Worm (Caenorhabditis elegans): ENCODE measurements around the gene C35C5.9.

Gene C35C5.9

DNA sequence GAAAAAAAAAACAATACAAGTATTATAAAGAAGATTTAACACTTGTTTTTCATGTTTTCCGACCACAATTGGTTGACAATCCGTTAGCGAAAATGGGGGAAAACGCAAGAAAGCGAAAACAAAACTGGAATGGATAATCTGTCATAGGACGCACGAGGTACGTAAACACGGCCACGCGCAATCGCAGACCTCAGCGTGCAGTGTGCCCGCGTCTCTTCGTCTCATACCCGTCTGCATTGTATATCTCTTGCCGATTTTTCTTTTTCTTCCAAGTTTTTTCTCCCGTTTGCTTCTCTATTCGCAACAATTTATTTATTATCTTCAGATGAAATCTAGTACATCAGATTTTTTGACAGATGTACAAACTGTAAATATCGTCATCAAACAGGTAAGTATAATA, 27.3 kb downstream of the C35C5.9 start, which contains the start of gene trpp-9:
Gene trpp-9 (plus strand): TSS at position 261 of the 400 bp plus-strand sequence.
- peak; percentile 76 for TF ChIP-seq unc-55 (GFP tag; optimal IDR thresholded peaks at IDR 0.05)
- TF ChIP-seq unc-62 (GFP tag; optimal IDR thresholded peaks at IDR 0.05), result no peak
- TF ChIP-seq F13H6.1 (tag; optimal IDR thresholded peaks at IDR 0.05), result peak; percentile 47
- TF ChIP-seq sma-9 (GFP tag; optimal IDR thresholded peaks at IDR 0.05), result peak; percentile 61
- TF ChIP-seq sma-9 (tag; optimal IDR thresholded peaks at IDR 0.05), result no peak
- no peak for TF ChIP-seq ceh-16 (tag; optimal IDR thresholded peaks at IDR 0.05)
- peak; percentile 42 to 66 for TF ChIP-seq mdl-1 (tag; optimal IDR thresholded peaks at IDR 0.05)
- peak; percentile 68 for TF ChIP-seq nhr-21 (tag; optimal IDR thresholded peaks at IDR 0.05)
- peak; percentile 42 for TF ChIP-seq fos-1 (tag; optimal IDR thresholded peaks at IDR 0.05)
- peak; percentile 58 for TF ChIP-seq lin-11 (tag; optimal IDR thresholded peaks at IDR 0.05)
- peak; percentile 52 for TF ChIP-seq nhr-129 (tag; optimal IDR thresholded peaks at IDR 0.05)
- TF ChIP-seq blmp-1 (tag; optimal IDR thresholded peaks at IDR 0.05; ENCODE audit: insufficient read depth), result peak; percentile 92
- TF ChIP-seq crh-2 (tag; optimal IDR thresholded peaks at IDR 0.05), result peak; percentile 50
- no peak for TF ChIP-seq nhr-6 (tag; optimal IDR thresholded peaks at IDR 0.05)
- TF ChIP-seq lsy-2 (tag; optimal IDR thresholded peaks at IDR 0.05), result peak; percentile 2 to 61
- TF ChIP-seq sma-3 (GFP tag; optimal IDR thresholded peaks at IDR 0.05), result peak; percentile 33
- peak; percentile 61 for TF ChIP-seq C34F6.9 (tag; optimal IDR thresholded peaks at IDR 0.05)
- no peak for TF ChIP-seq R02D3.7 (tag; optimal IDR thresholded peaks at IDR 0.05)
- no peak for TF ChIP-seq egl-27 (tag; optimal IDR thresholded peaks at IDR 0.05)
- TF ChIP-seq sem-4 (tag; optimal IDR thresholded peaks at IDR 0.05), result peak; percentile 64
- peak; percentile 9 for TF ChIP-seq mab-5 (tag; optimal IDR thresholded peaks at IDR 0.05)

DNA sequence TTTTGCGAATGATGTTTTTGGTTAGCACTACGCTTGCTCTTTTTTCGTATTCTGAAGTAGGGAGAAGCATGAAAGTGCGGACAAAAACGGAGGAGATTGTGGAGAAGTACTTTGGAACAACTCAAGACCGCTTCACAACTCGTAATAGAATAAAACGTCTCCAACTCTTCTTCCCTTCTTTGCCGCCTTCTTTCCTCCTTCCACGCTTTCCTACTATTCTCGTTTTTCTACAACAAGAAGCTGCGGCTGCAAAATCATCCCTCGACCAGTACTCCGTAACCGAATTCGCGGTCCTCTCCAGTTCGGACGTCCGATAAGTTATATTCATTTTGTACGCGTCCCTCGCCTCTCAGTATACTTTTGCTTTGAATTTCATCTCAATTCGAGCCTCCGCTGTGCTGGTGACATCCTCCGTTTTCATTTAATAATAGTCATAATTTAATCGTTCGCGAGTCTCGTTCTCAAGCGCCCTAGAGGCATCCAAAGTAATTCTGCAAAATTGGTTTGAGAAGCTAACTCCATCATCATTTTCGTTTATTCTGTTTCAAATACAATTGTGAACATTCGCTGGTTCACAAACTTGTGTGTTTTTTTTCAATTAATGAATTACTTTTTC, 33.5 kb downstream of the C35C5.9 start:
- TF ChIP-seq Y55F3AM.14 (GFP tag; optimal IDR thresholded peaks at IDR 0.05) (no peak), elt-1 (tag; optimal IDR thresholded peaks at IDR 0.05) (no peak), unc-62 (GFP tag; optimal IDR thresholded peaks at IDR 0.05) (no peak), F13H6.1 (tag; optimal IDR thresholded peaks at IDR 0.05) (peak; percentile 28)

DNA sequence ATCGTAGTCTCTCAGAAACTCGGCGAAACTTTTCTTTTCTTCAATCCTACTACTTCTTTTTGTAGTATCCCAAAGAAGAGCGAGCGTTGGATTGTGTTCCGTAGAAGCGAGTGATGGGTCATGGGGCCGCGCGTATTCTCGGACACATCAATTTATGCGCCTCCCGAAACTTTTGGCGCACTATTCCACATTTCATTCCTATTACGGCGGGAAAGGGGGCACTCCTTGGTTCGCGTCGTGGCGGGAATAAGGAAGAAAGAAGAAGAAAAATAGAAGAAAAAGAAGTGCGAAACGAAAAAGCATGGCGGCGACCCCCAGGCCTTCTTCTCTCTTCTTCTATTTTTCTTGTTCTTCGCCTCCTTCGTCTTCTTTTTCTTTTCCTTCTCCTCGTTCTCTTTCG, 35.3 kb downstream of the C35C5.9 start:
- TF ChIP-seq F13H6.1 (tag; optimal IDR thresholded peaks at IDR 0.05) (peak; percentile 15), sma-3 (GFP tag; optimal IDR thresholded peaks at IDR 0.05) (no peak), lsy-2 (tag; optimal IDR thresholded peaks at IDR 0.05) (peak in 1 of 2 experiments; percentile 11), mdl-1 (tag; optimal IDR thresholded peaks at IDR 0.05) (peak in 1 of 2 experiments; percentile 9), zag-1 (tag; optimal IDR thresholded peaks at IDR 0.05) (peak; percentile 52), unc-55 (GFP tag; optimal IDR thresholded peaks at IDR 0.05) (peak; percentile 28)

DNA sequence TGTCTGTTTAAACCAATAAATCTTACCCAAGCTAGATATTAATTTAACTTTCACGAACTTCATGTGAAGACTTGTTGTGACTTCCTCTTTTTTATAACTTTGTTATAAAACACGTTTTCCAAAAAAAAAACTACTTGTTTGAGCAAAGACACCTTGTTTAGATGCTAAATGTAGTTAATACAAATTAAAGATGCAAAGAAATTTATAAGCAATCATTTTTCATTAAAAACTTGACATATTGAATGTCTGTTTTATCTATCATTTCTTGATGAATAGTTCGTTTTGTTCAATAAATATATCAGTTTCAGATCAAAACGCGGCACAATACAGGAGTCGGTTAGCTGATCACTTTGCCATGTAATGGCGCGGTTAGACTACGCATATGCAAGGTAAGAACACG, 35.8 kb downstream of the C35C5.9 start, which contains the start of gene frm-3:
Gene frm-3 (plus strand): TSS at position 301 of the 400 bp plus-strand sequence.
- TF ChIP-seq nhr-12 (tag; optimal IDR thresholded peaks at IDR 0.05) (no peak), skn-1 (tag; optimal IDR thresholded peaks at IDR 0.05) (no peak), Y55F3AM.14 (GFP tag; optimal IDR thresholded peaks at IDR 0.05) (no peak), nhr-10 (tag; optimal IDR thresholded peaks at IDR 0.05) (no peak), sma-9 (GFP tag; optimal IDR thresholded peaks at IDR 0.05) (no peak), sma-9 (tag; optimal IDR thresholded peaks at IDR 0.05) (no peak), ceh-82 (tag; optimal IDR thresholded peaks at IDR 0.05) (no peak)

DNA sequence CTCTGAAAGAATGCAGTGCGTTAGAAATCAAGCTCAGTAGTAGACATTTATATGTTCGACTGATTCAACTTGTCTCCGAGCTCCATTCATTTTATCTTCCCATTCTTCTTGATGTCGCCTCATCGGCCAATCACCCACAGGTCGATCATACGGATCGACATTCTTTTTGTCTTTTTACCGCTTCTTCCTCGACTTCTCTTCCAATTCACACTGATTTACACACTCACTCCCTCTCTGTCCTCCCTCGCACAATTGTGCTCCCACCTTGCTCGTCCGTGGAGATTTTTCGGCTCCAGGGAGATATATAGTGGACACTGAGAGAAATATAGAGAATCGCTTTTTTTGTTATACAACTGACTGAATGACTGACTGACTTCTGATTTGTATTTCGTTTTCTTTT, 37.8 kb downstream of the C35C5.9 start:
- TF ChIP-seq sma-3 (GFP tag; optimal IDR thresholded peaks at IDR 0.05) (no peak), unc-39 (tag; optimal IDR thresholded peaks at IDR 0.05) (no peak), elt-3 (tag; optimal IDR thresholded peaks at IDR 0.05) (no peak), peb-1 (tag; optimal IDR thresholded peaks at IDR 0.05) (no peak), nhr-129 (tag; optimal IDR thresholded peaks at IDR 0.05) (peak; percentile 36), nhr-12 (tag; optimal IDR thresholded peaks at IDR 0.05) (no peak), F13H6.1 (tag; optimal IDR thresholded peaks at IDR 0.05) (peak; percentile 2)
